Fruit fly (Drosophila melanogaster): ENCODE data around the gene Gbs-76A.

Gene Gbs-76A

dm6 chr3L:19251643-19252042 lies 40.9 kb downstream of the Gbs-76A start:
- no peak for TF ChIP-seq foxo (GFP tag; optimal IDR thresholded peaks at IDR 0.05)
- no peak for TF ChIP-seq OdsH (GFP tag; optimal IDR thresholded peaks at IDR 0.05)
- TF ChIP-seq usp (GFP tag; optimal IDR thresholded peaks at IDR 0.05), result no peak
- TF ChIP-seq Myc (optimal IDR thresholded peaks at IDR 0.05), result no peak
- no peak for TF ChIP-seq Dif (GFP tag; optimal IDR thresholded peaks at IDR 0.05; ENCODE audit: partially characterized antibody)
- no peak for TF ChIP-seq HLH106 (tag; optimal IDR thresholded peaks at IDR 0.05)
- no peak for TF ChIP-seq Abd-B (GFP tag; optimal IDR thresholded peaks at IDR 0.05)
- no peak for TF ChIP-seq rgr (GFP tag; optimal IDR thresholded peaks at IDR 0.05)
- TF ChIP-seq dmrt93B (GFP tag; optimal IDR thresholded peaks at IDR 0.05), result no peak

DNA sequence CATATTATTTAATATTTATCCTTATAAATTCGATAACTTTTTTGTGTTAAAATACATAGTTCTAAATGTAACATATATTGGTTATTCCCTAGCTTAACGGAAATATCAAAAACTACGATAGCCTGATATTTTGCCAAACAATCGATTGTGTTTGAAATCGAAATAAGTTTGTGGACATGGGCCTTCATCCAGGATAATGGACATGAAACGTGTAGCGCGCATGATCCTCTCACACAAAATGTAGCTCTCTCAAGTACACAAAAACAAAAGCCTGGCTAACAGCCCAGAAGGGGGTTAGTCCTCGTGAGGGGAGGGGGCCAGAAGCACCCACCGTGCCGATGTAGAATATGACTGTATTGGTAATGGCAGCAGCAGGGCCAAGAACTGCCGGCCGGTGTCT lies 54.8 kb downstream of the Gbs-76A start:
- TF ChIP-seq Hr78 (GFP tag; optimal IDR thresholded peaks at IDR 0.05) (no peak), Myc (optimal IDR thresholded peaks at IDR 0.05) (no peak), dmrt93B (GFP tag; optimal IDR thresholded peaks at IDR 0.05) (no peak), jim (GFP tag; optimal IDR thresholded peaks at IDR 0.05) (no peak), Hnf4 (GFP tag; optimal IDR thresholded peaks at IDR 0.05) (no peak), br (GFP tag; optimal IDR thresholded peaks at IDR 0.05) (no peak), OdsH (GFP tag; optimal IDR thresholded peaks at IDR 0.05) (no peak), rgr (GFP tag; optimal IDR thresholded peaks at IDR 0.05) (no peak), GATAd (GFP tag; optimal IDR thresholded peaks at IDR 0.05) (no peak), sage (GFP tag; optimal IDR thresholded peaks at IDR 0.05) (no peak), Mio (GFP tag; optimal IDR thresholded peaks at IDR 0.05) (no peak), dl (GFP tag; optimal IDR thresholded peaks at IDR 0.05; ENCODE audit: insufficient read depth in 1 of 2, partially characterized antibody in 2 of 2) (no peak), CG9705 (GFP tag; optimal IDR thresholded peaks at IDR 0.05) (no peak), dsf (GFP tag; optimal IDR thresholded peaks at IDR 0.05; ENCODE audit: borderline replicate concordance) (no peak)

dm6 chr3L:19236554-19236953 lies 56.0 kb downstream of the Gbs-76A start:
- TF ChIP-seq CG32264 (GFP tag; optimal IDR thresholded peaks at IDR 0.05) (no peak), Jra (GFP tag; optimal IDR thresholded peaks at IDR 0.05) (no peak), foxo (GFP tag; optimal IDR thresholded peaks at IDR 0.05) (no peak), lola (GFP tag; optimal IDR thresholded peaks at IDR 0.05) (no peak), HLH106 (tag; optimal IDR thresholded peaks at IDR 0.05) (no peak), CG9705 (GFP tag; optimal IDR thresholded peaks at IDR 0.05) (no peak), brk (GFP tag; optimal IDR thresholded peaks at IDR 0.05) (no peak), woc (GFP tag; optimal IDR thresholded peaks at IDR 0.05) (no peak), Hnf4 (GFP tag; optimal IDR thresholded peaks at IDR 0.05) (no peak), Sp1 (GFP tag; optimal IDR thresholded peaks at IDR 0.05) (no peak), dmrt93B (GFP tag; optimal IDR thresholded peaks at IDR 0.05) (no peak), Hr78 (GFP tag; optimal IDR thresholded peaks at IDR 0.05) (no peak), Dif (GFP tag; optimal IDR thresholded peaks at IDR 0.05; ENCODE audit: partially characterized antibody) (no peak), sv (GFP tag; optimal IDR thresholded peaks at IDR 0.05) (no peak), dsf (GFP tag; optimal IDR thresholded peaks at IDR 0.05; ENCODE audit: borderline replicate concordance) (no peak), GATAd (GFP tag; optimal IDR thresholded peaks at IDR 0.05) (no peak), ey (GFP tag; optimal IDR thresholded peaks at IDR 0.05) (no peak)

DNA sequence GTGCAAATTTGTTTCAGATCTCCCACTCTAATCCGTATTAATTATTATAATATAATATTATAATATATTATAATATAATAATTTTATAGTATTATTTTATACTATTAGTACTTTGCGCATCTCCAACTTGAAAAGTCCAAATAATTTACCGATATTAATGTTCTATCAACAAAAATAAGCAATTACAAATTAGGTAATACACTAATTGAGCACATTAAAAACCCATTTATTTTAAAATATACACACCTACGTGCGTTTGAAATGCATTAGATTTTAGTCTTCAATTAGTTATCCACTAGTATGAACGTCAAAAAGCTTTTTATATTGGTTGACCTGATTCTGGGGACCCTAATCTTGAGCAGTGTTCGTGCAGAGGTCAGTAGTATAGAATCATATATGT lies 56.5 kb downstream of the Gbs-76A start, which contains the start of gene CG33647:
CG33647 (plus strand) TSS at position 301 of the 400 bp plus-strand sequence.
- no peak for TF ChIP-seq sv (GFP tag; optimal IDR thresholded peaks at IDR 0.05)
- TF ChIP-seq Abd-B (GFP tag; optimal IDR thresholded peaks at IDR 0.05), result no peak
- no peak for TF ChIP-seq Hnf4 (GFP tag; optimal IDR thresholded peaks at IDR 0.05)
- no peak for TF ChIP-seq Dfd (GFP tag; optimal IDR thresholded peaks at IDR 0.05)
- no peak for TF ChIP-seq tai (GFP tag; optimal IDR thresholded peaks at IDR 0.05)
- TF ChIP-seq Dif (GFP tag; optimal IDR thresholded peaks at IDR 0.05; ENCODE audit: partially characterized antibody), result no peak
- no peak for TF ChIP-seq CG32264 (GFP tag; optimal IDR thresholded peaks at IDR 0.05)
- no peak for TF ChIP-seq rgr (GFP tag; optimal IDR thresholded peaks at IDR 0.05)
- TF ChIP-seq ey (GFP tag; optimal IDR thresholded peaks at IDR 0.05), result no peak
- TF ChIP-seq Hr78 (GFP tag; optimal IDR thresholded peaks at IDR 0.05), result no peak
- no peak for TF ChIP-seq pan (optimal IDR thresholded peaks at IDR 0.05)
- no peak for TF ChIP-seq lola (GFP tag; optimal IDR thresholded peaks at IDR 0.05)
- TF ChIP-seq GATAd (GFP tag; optimal IDR thresholded peaks at IDR 0.05), result no peak
- TF ChIP-seq usp (GFP tag; optimal IDR thresholded peaks at IDR 0.05), result no peak
- no peak for TF ChIP-seq Sp1 (GFP tag; optimal IDR thresholded peaks at IDR 0.05)
- TF ChIP-seq foxo (GFP tag; optimal IDR thresholded peaks at IDR 0.05), result no peak

dm6 chr3L:19234922-19235702 lies 57.5 kb downstream of the Gbs-76A start, which contains the start of gene fz2:
fz2 (minus strand) TSS chr3L:19235373.
- no peak for TF ChIP-seq HLH106 (tag; optimal IDR thresholded peaks at IDR 0.05)
- TF ChIP-seq CG32264 (GFP tag; optimal IDR thresholded peaks at IDR 0.05), result no peak
- TF ChIP-seq sage (GFP tag; optimal IDR thresholded peaks at IDR 0.05), result no peak
- TF ChIP-seq dl (GFP tag; optimal IDR thresholded peaks at IDR 0.05; ENCODE audit: insufficient read depth in 1 of 2, partially characterized antibody in 2 of 2), result no peak
- no peak for TF ChIP-seq brk (GFP tag; optimal IDR thresholded peaks at IDR 0.05)
- TF ChIP-seq Myc (optimal IDR thresholded peaks at IDR 0.05), result no peak
- TF ChIP-seq N (GFP tag; optimal IDR thresholded peaks at IDR 0.05), result no peak
- TF ChIP-seq CrebA (GFP tag; optimal IDR thresholded peaks at IDR 0.05; ENCODE audit: borderline replicate concordance), result no peak
- no peak for TF ChIP-seq GATAd (GFP tag; optimal IDR thresholded peaks at IDR 0.05)
- TF ChIP-seq Hr78 (GFP tag; optimal IDR thresholded peaks at IDR 0.05), result no peak
- TF ChIP-seq rgr (GFP tag; optimal IDR thresholded peaks at IDR 0.05), result no peak
- TF ChIP-seq psq (GFP tag; optimal IDR thresholded peaks at IDR 0.05), result no peak
- no peak for TF ChIP-seq Hnf4 (GFP tag; optimal IDR thresholded peaks at IDR 0.05)
- no peak for TF ChIP-seq lola (GFP tag; optimal IDR thresholded peaks at IDR 0.05)
- no peak for TF ChIP-seq fru (GFP tag; optimal IDR thresholded peaks at IDR 0.05)
- no peak for TF ChIP-seq br (GFP tag; optimal IDR thresholded peaks at IDR 0.05)
- no peak for TF ChIP-seq woc (GFP tag; optimal IDR thresholded peaks at IDR 0.05)
- no peak for TF ChIP-seq Mio (GFP tag; optimal IDR thresholded peaks at IDR 0.05)
- no peak for TF ChIP-seq OdsH (GFP tag; optimal IDR thresholded peaks at IDR 0.05)
- no peak for TF ChIP-seq Dif (GFP tag; optimal IDR thresholded peaks at IDR 0.05; ENCODE audit: partially characterized antibody)
